Worm (Caenorhabditis elegans): ENCODE results near the gene F32H5.1.

DNA sequence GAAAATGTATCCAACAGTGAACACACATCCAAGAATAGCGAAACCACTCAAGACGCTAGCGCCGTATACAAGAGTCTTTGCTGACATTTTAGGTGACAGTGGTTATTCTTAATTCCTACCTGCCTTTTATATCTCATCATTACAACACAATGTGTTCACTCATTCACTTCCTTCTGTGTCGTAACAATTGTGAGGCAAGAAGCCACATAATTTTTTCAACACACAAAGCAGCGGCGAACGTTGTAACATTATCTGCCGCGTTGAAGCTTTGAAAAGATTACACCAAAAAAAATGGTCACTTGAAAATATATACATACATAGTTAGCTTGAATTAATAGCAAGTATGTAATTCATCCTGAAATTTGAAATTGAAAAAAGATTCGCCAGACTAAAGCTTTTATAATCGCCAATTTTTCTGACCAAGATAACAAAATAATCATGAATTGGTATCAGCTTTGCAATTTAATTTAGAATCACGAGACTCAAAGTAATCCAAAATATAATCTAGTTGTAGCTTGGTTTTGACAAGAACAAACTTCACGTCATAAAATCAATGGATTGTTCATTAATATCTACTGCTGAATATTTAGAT is 39.8 kb downstream of the F32H5.1 start, which contains the start of the genes col-161 and srh-18:
- TF ChIP-seq dao-5 (tag; optimal IDR thresholded peaks at IDR 0.05): no peak
- no peak for TF ChIP-seq him-1 (tag; optimal IDR thresholded peaks at IDR 0.05)
- no peak for TF ChIP-seq W03F9.2 (tag; optimal IDR thresholded peaks at IDR 0.05)
